Worm (Caenorhabditis elegans) whole organism, L4 larva: Measurements from ENCODE around the gene cyp-34A1.
A peak's percentile ranks its signal among the peaks of the same experiment; 100 is the strongest.

Source experiments
- D1046.2 ChIP-seq: fragments of 200-800 bp; sonication (Bioruptor generic); IDR thresholded peaks from 2 replicates; pipeline ENCODE4 v1.3.6; 2022; ENCODE audit warnings: missing genetic modification characterization, missing compliant biosample characterization
- F26F4.8 ChIP-seq: fragments of 200-800 bp; sonication (Bioruptor generic); conservative IDR thresholded peaks from 2 replicates; pipeline ENCODE4 v1.3.6; 2022; ENCODE audit warnings: missing genetic modification characterization, missing compliant biosample characterization
- F49E8.2 ChIP-seq: sonication (generic microtip); optimal IDR thresholded peaks from 2 replicates; lab custom pipeline; 2016; ENCODE audit warnings: missing compliant biosample characterization, mild to moderate bottlenecking, missing genetic modification characterization, borderline replicate concordance
- T20F7.1 ChIP-seq: fragments of 200-800 bp; sonication (Bioruptor generic); optimal IDR thresholded peaks from 2 replicates; lab custom pipeline; 2018; ENCODE audit warnings: mild to moderate bottlenecking, missing genetic modification characterization, missing compliant biosample characterization
- Y105C5A.15 ChIP-seq: fragments of 200-800 bp; sonication (Bioruptor generic); IDR thresholded peaks from 2 replicates; pipeline ENCODE4 v1.3.6; 2022; ENCODE audit warnings: missing genetic modification characterization, missing compliant biosample characterization
- Y48G9A.11 ChIP-seq: fragments of 200-800 bp; sonication (Bioruptor generic); IDR thresholded peaks from 2 replicates; pipeline ENCODE4 v1.3.6; 2022; ENCODE audit warnings: missing genetic modification reagents, missing genetic modification characterization, missing compliant biosample characterization
- ZK337.2 ChIP-seq: fragments of 200-800 bp; sonication (Bioruptor generic); IDR thresholded peaks from 2 replicates; pipeline ENCODE4 v1.3.6; 2022; ENCODE audit warnings: missing genetic modification reagents, missing genetic modification characterization, missing compliant biosample characterization
- ZK546.5 ChIP-seq, 2 experiments: sonication (generic microtip); optimal IDR thresholded peaks; 2 replicates each; lab custom pipeline; 2017; ENCODE audit warnings: missing biosample characterization in 2 of 2, missing genetic modification characterization in 2 of 2
- ceh-62 ChIP-seq: sonication (generic microtip); optimal IDR thresholded peaks from 2 replicates; lab custom pipeline; 2017; ENCODE audit warnings: missing biosample characterization, missing genetic modification characterization
- ces-1 ChIP-seq: fragments of 150-350 bp; sonication (generic microtip); optimal IDR thresholded peaks from 4 replicates; lab custom pipeline; 2014; ENCODE audit warnings: missing biosample characterization, missing genetic modification reagents, missing genetic modification characterization
- cey-2 ChIP-seq: sonication (generic microtip); optimal IDR thresholded peaks from 3 replicates; lab custom pipeline; 2017; ENCODE audit warnings: missing genetic modification characterization, mild to moderate bottlenecking, missing compliant biosample characterization, antibody characterized with exemption, borderline replicate concordance; ENCODE audit not compliant: insufficient read depth
- ctbp-1 ChIP-seq: fragments of 200-800 bp; sonication (Bioruptor generic); IDR thresholded peaks from 2 replicates; pipeline ENCODE4 v1.3.6; 2022; ENCODE audit warnings: missing genetic modification reagents, missing genetic modification characterization, missing compliant biosample characterization
- daf-16 ChIP-seq, 3 experiments: sonication (generic microtip); optimal IDR thresholded peaks; 2 replicates each; lab custom pipeline; 2016 to 2017; ENCODE audit warnings: missing genetic modification characterization in 3 of 3, missing genetic modification reagents in 3 of 3, mild to moderate bottlenecking in 2 of 3, missing compliant biosample characterization in 2 of 3, missing biosample characterization in 1 of 3, moderate library complexity in 1 of 3
- daf-19 ChIP-seq: fragments of 200-800 bp; sonication (Bioruptor generic); conservative IDR thresholded peaks from 2 replicates; pipeline ENCODE4 v1.3.6; 2022; ENCODE audit warnings: missing genetic modification characterization, missing compliant biosample characterization
- dmd-9 ChIP-seq: fragments of 200-800 bp; sonication (Bioruptor generic); IDR thresholded peaks from 2 replicates; pipeline ENCODE4 v1.3.6; 2022; ENCODE audit warnings: missing genetic modification reagents, missing genetic modification characterization, missing compliant biosample characterization
- egl-43 ChIP-seq: fragments of 200-800 bp; sonication (Bioruptor generic); IDR thresholded peaks from 2 replicates; pipeline ENCODE4 v1.3.6; 2022; ENCODE audit warnings: missing genetic modification reagents, missing genetic modification characterization, missing compliant biosample characterization
- fos-1 ChIP-seq: fragments of 150-350 bp; optimal IDR thresholded peaks from 2 replicates; lab custom pipeline; 2014; ENCODE audit warnings: missing biosample characterization, missing genetic modification characterization
- hif-1 ChIP-seq, 2 experiments: sonication (generic microtip); optimal IDR thresholded peaks; 2 replicates each; lab custom pipeline; 2016 to 2017; ENCODE audit warnings: missing compliant biosample characterization in 2 of 2, missing genetic modification characterization in 2 of 2, missing genetic modification reagents in 2 of 2, missing genotype in 2 of 2, mild to moderate bottlenecking in 1 of 2
- hlh-11 ChIP-seq: fragments of 200-800 bp; sonication (Bioruptor generic); optimal IDR thresholded peaks from 2 replicates; lab custom pipeline; 2018; ENCODE audit warnings: mild to moderate bottlenecking, missing genetic modification characterization, missing compliant biosample characterization
- hlh-30 ChIP-seq: sonication (generic microtip); optimal IDR thresholded peaks from 2 replicates; lab custom pipeline; 2017; ENCODE audit warnings: antibody characterized with exemption, mild to moderate bottlenecking, missing genetic modification characterization, missing compliant biosample characterization; ENCODE audit not compliant: insufficient read depth
- hmg-1.1 ChIP-seq: fragments of 200-800 bp; sonication (Bioruptor generic); IDR thresholded peaks from 2 replicates; pipeline ENCODE4 v1.3.6; 2022; ENCODE audit warnings: missing genetic modification reagents, missing genetic modification characterization, missing compliant biosample characterization
- jun-1 ChIP-seq: fragments of 150-350 bp; optimal IDR thresholded peaks from 2 replicates; lab custom pipeline; 2014; ENCODE audit warnings: missing biosample characterization, missing genetic modification reagents, missing genetic modification characterization
- lin-1 ChIP-seq: fragments of 200-800 bp; sonication (Bioruptor generic); IDR thresholded peaks from 2 replicates; pipeline ENCODE4 v1.3.6; 2022; ENCODE audit warnings: missing genetic modification reagents, missing genetic modification characterization, missing compliant biosample characterization
- lin-29 ChIP-seq: fragments of 200-800 bp; sonication (Bioruptor generic); IDR thresholded peaks from 2 replicates; pipeline ENCODE4 v1.3.6; 2022; ENCODE audit warnings: missing genetic modification reagents, missing genetic modification characterization, missing compliant biosample characterization
- lir-3 ChIP-seq: sonication (generic microtip); optimal IDR thresholded peaks from 2 replicates; lab custom pipeline; 2016; ENCODE audit warnings: mild to moderate bottlenecking, missing genetic modification characterization, missing compliant biosample characterization
- madf-9 ChIP-seq: fragments of 200-800 bp; sonication (Bioruptor generic); conservative IDR thresholded peaks from 2 replicates; pipeline ENCODE4 v1.3.6; 2022; ENCODE audit warnings: missing genetic modification reagents, missing genetic modification characterization, missing compliant biosample characterization
- mes-2 ChIP-seq: sonication (generic microtip); optimal IDR thresholded peaks from 2 replicates; lab custom pipeline; 2016; ENCODE audit warnings: missing genotype, mild to moderate bottlenecking, missing genetic modification characterization, missing compliant biosample characterization; ENCODE audit not compliant: poor library complexity, severe bottlenecking
- nhr-28 ChIP-seq: fragments of 150-350 bp; optimal IDR thresholded peaks from 2 replicates; lab custom pipeline; 2014; ENCODE audit warnings: missing biosample characterization, missing genetic modification characterization
- nhr-41 ChIP-seq: fragments of 200-800 bp; sonication (Bioruptor generic); IDR thresholded peaks from 2 replicates; pipeline ENCODE4 v1.3.6; 2022; ENCODE audit warnings: missing genetic modification reagents, missing genetic modification characterization, missing compliant biosample characterization
- pha-4 ChIP-seq, 2 experiments: fragments of 150-350 bp in 1 of 2; fragments of 200-800 bp in 1 of 2; sonication (Bioruptor generic) in 1 of 2; IDR thresholded peaks in 1 of 2; optimal IDR thresholded peaks in 1 of 2; 2 replicates each; pipeline versions ENCODE4 v1.3.6 to Lab custom; 2014 to 2022; ENCODE audit warnings: missing genetic modification characterization in 2 of 2, missing genetic modification reagents in 2 of 2, missing biosample characterization in 1 of 2, missing compliant biosample characterization in 1 of 2
- php-3 ChIP-seq: fragments of 200-800 bp; sonication (Bioruptor generic); IDR thresholded peaks from 2 replicates; pipeline ENCODE4 v1.3.6; 2022; ENCODE audit warnings: missing genetic modification reagents, missing genetic modification characterization, missing compliant biosample characterization
- pqm-1 ChIP-seq: sonication (generic microtip); optimal IDR thresholded peaks from 2 replicates; lab custom pipeline; 2017; ENCODE audit warnings: missing biosample characterization, missing genetic modification characterization
- sdz-12 ChIP-seq: fragments of 200-800 bp; sonication (Bioruptor generic); optimal IDR thresholded peaks from 2 replicates; lab custom pipeline; 2018; ENCODE audit warnings: mild to moderate bottlenecking, missing genetic modification characterization, missing compliant biosample characterization
- skn-1 ChIP-seq: fragments of 150-350 bp; optimal IDR thresholded peaks from 2 replicates; lab custom pipeline; 2014; ENCODE audit warnings: missing biosample characterization, missing genetic modification characterization
- spr-1 ChIP-seq: sonication (generic microtip); optimal IDR thresholded peaks from 2 replicates; lab custom pipeline; 2016; ENCODE audit warnings: mild to moderate bottlenecking, missing genetic modification characterization, missing compliant biosample characterization
- unc-62 ChIP-seq, 3 experiments: fragments of 150-350 bp in 1 of 3; sonication (generic microtip); optimal IDR thresholded peaks in 2 of 3; peaks in 1 of 3; 1 replicate in 1 of 3; 2 replicates in 2 of 3; lab custom pipeline; 2014 to 2017; ENCODE audit warnings: missing biosample characterization in 3 of 3, missing genetic modification characterization in 3 of 3, missing genetic modification reagents in 3 of 3, missing genotype in 1 of 3
- vab-7 ChIP-seq: fragments of 200-800 bp; sonication (Bioruptor generic); IDR thresholded peaks from 2 replicates; pipeline ENCODE4 v1.3.6; 2022; ENCODE audit warnings: missing genetic modification reagents, missing genetic modification characterization, missing compliant biosample characterization

Gene cyp-34A1

ce11 chrV:15287856-15288255 lies at the start of gene cyp-34A1:
Gene cyp-34A1, minus strand, starts transcription at chrV:15287956.
- TF ChIP-seq sdz-12 (GFP tag; lab: Kevin White, UChicago) (no peak), skn-1 (tag; lab: Kevin White, UChicago) (no peak), nhr-28 (no peak), nhr-41 (GFP tag; lab: Robert Waterston, UW) (no peak), ZK337.2 (GFP tag; lab: Robert Waterston, UW) (no peak), pha-4 (GFP tag; IDR thresholded peaks at IDR 0.05; lab: Robert Waterston, UW) (no peak), pha-4 (tag; optimal IDR thresholded peaks at IDR 0.05; lab: Kevin White, UChicago) (no peak), ceh-62 (tag; lab: Kevin White, UChicago) (no peak), hlh-11 (tag; lab: Kevin White, UChicago) (no peak), hmg-1.1 (GFP tag; lab: Robert Waterston, UW) (no peak), cey-2 (tag; lab: Kevin White, UChicago) (no peak)

DNA sequence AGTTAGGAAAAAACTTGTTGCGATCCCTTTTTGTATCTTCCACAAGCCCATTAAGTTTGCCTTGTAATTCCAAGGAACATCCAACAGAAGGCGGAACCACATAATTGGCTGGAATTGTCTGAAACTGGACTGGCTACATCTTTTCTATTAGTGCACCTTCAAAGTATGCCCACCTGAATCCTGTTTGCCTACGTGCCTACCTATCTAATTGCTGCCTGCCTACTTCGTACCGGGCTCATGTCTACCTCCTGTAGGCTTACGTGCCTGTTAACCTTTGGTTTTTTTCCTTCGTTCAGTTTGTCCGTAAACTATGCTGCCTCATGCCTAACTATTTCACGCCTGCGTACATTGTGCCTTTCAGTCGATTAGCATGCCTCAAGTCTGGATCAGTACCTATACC lies 49.6 kb upstream of the cyp-34A1 start, which contains the start of gene wrt-7:
Gene wrt-7 (minus strand): TSS at position 101 of the 400 bp plus-strand sequence.
- TF ChIP-seq unc-62 (GFP tag; optimal IDR thresholded peaks at IDR 0.05 in 1 of 2; lab: Kevin White, UChicago) (peak in 1 of 2 experiments; percentile 33), unc-62 (tag; optimal IDR thresholded peaks at IDR 0.05; lab: Kevin White, UChicago) (no peak), lir-3 (tag; lab: Kevin White, UChicago) (no peak)

ce11 chrV:15332851-15333250 lies 45.1 kb upstream of the cyp-34A1 start, which contains the start of gene srw-113:
Gene srw-113, plus strand, starts transcription at chrV:15333151.
- TF ChIP-seq mes-2 (tag; lab: Kevin White, UChicago) (no peak), Y48G9A.11 (GFP tag; lab: Robert Waterston, UW) (no peak), pha-4 (GFP tag; IDR thresholded peaks at IDR 0.05; lab: Robert Waterston, UW) (no peak), pha-4 (tag; optimal IDR thresholded peaks at IDR 0.05; lab: Kevin White, UChicago) (no peak), nhr-41 (GFP tag; lab: Robert Waterston, UW) (no peak), php-3 (GFP tag; lab: Robert Waterston, UW) (no peak), lin-29 (no peak), Y105C5A.15 (GFP tag; lab: Robert Waterston, UW) (no peak), ces-1 (GFP tag; lab: Kevin White, UChicago) (no peak)

- TF ChIP-seq vab-7 (GFP tag; lab: Robert Waterston, UW) (no peak), lin-29 (no peak), ZK337.2 (GFP tag; lab: Robert Waterston, UW) (no peak), madf-9 (no peak), Y48G9A.11 (GFP tag; lab: Robert Waterston, UW) (no peak), daf-19 (GFP tag; lab: Robert Waterston, UW) (no peak), mes-2 (tag; lab: Kevin White, UChicago) (no peak), jun-1 (tag; lab: Kevin White, UChicago) (no peak), F49E8.2 (tag; lab: Kevin White, UChicago) (no peak), ZK546.5 (tag; optimal IDR thresholded peaks at IDR 0.05; lab: Kevin White, UChicago) (no peak), fos-1 (no peak), D1046.2 (GFP tag; lab: Robert Waterston, UW) (no peak)
These were observed 42.6 kb upstream of the cyp-34A1 start, which contains the start of gene srh-295 for ce11 chrV:15330314-15330713. Gene srh-295, plus strand, starts transcription at chrV:15330614.

DNA sequence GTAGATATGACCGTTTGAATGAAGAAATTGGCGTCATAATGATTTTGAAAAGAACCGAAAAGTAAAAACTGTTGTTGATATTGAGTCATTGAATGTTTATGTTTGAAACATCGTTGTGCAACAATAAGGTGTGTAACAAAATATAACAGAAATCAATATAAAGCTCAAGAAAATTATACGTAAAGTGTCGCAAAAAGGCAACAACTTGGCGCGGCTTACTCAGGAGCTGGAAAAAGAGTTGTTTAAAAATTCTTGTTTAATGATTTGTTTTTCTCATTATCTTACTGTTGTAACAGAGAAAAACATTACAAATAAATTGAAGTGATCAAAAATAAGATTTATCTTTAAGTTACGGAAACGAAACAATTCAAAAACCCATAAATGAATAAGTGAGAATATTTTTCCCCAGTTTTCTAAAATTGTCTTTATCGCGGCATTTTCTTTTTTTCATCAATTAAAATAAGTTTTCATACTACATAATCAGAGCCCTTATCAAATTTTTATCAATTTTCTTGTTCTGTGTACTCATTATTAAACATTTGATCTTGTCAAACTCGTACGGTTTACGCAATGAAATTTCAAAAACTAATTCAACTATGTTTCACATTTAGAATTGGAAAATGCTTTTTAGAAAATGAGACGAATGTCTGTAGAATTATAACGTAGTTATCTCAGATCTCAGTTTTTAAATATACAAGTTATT lies 40.1 kb upstream of the cyp-34A1 start, which contains the start of gene ZK1037.6:
Gene ZK1037.6 (minus strand): TSS at position 51 of the 703 bp plus-strand sequence.
- TF ChIP-seq dmd-9 (GFP tag; lab: Robert Waterston, UW) (no peak), php-3 (GFP tag; lab: Robert Waterston, UW) (no peak), F26F4.8 (GFP tag; lab: Robert Waterston, UW) (no peak), cey-2 (tag; lab: Kevin White, UChicago) (no peak), lin-1 (GFP tag; lab: Robert Waterston, UW) (no peak), F49E8.2 (tag; lab: Kevin White, UChicago) (no peak), daf-16 (GFP tag; optimal IDR thresholded peaks at IDR 0.05; lab: Kevin White, UChicago) (no peak), daf-16 (tag; optimal IDR thresholded peaks at IDR 0.05; lab: Kevin White, UChicago) (peak; percentile 15), ZK337.2 (GFP tag; lab: Robert Waterston, UW) (no peak), hif-1 (tag; optimal IDR thresholded peaks at IDR 0.05; lab: Kevin White, UChicago) (no peak), pqm-1 (tag; lab: Kevin White, UChicago) (peak; percentile 9), spr-1 (no peak), ctbp-1 (GFP tag; lab: Robert Waterston, UW) (no peak), nhr-28 (peak; percentile 0), T20F7.1 (GFP tag; lab: Kevin White, UChicago) (no peak), hlh-30 (tag; lab: Kevin White, UChicago) (no peak), egl-43 (GFP tag; lab: Robert Waterston, UW) (no peak)
